Fruit fly (Drosophila melanogaster) whole organism, embryonic: ENCODE data around the gene Atpalpha.

Experiments used
- Awh ChIP-seq: fragments of 200-800 bp; sonication (Bioruptor generic); IDR thresholded peaks from 2 replicates; pipeline ENCODE4, ENCODE4 v1.3.6; 2022; ENCODE audit warnings: missing biosample characterization, missing genetic modification characterization
- Bdp1 ChIP-seq: fragments of 200-800 bp; sonication (Bioruptor generic); optimal IDR thresholded peaks from 3 replicates; lab custom pipeline; 2016; ENCODE audit warnings: missing biosample characterization, missing genetic modification characterization
- Blimp-1 ChIP-seq: fragments of 200-800 bp; sonication (Bioruptor generic); optimal IDR thresholded peaks from 3 replicates; lab custom pipeline; 2018; ENCODE audit warnings: missing biosample characterization, missing genetic modification characterization, mild to moderate bottlenecking, moderate library complexity, missing genetic modification reagents
- C15 ChIP-seq: fragments of 200-800 bp; sonication (Bioruptor generic); IDR thresholded peaks from 3 replicates; pipeline ENCODE4 v1.3.6; 2022; ENCODE audit warnings: missing biosample characterization, missing genetic modification characterization
- CG10147 ChIP-seq: fragments of 200-800 bp; sonication (Bioruptor generic); optimal IDR thresholded peaks from 2 replicates; lab custom pipeline; 2019; ENCODE audit warnings: missing biosample characterization, mild to moderate bottlenecking, missing genetic modification characterization, moderate library complexity
- CG10274 ChIP-seq: fragments of 200-800 bp; sonication (Bioruptor generic); optimal IDR thresholded peaks from 3 replicates; lab custom pipeline; 2017; ENCODE audit warnings: missing biosample characterization, mild to moderate bottlenecking, missing genetic modification characterization
- CG10654 ChIP-seq: fragments of 200-800 bp; sonication (Bioruptor generic); optimal IDR thresholded peaks from 2 replicates; lab custom pipeline; 2016; ENCODE audit warnings: missing biosample characterization, missing genetic modification characterization
- CG11695 ChIP-seq: fragments of 200-800 bp; sonication (Bioruptor generic); IDR thresholded peaks from 3 replicates; pipeline ENCODE4 v1.3.6; 2022; ENCODE audit warnings: missing biosample characterization, missing genetic modification characterization
- CG1233 ChIP-seq: fragments of 200-800 bp; sonication (Bioruptor generic); optimal IDR thresholded peaks from 4 replicates; lab custom pipeline; 2018; ENCODE audit warnings: missing biosample characterization, mild to moderate bottlenecking, missing genetic modification characterization
- CG1603 ChIP-seq: fragments of 200-800 bp; sonication (Bioruptor generic); optimal IDR thresholded peaks from 2 replicates; lab custom pipeline; 2019; ENCODE audit warnings: missing biosample characterization, mild to moderate bottlenecking, missing genetic modification characterization, moderate library complexity
- CG17385 ChIP-seq: fragments of 200-800 bp; sonication (Bioruptor generic); optimal IDR thresholded peaks from 3 replicates; lab custom pipeline; 2018; ENCODE audit warnings: missing biosample characterization, mild to moderate bottlenecking, missing genetic modification characterization
- CG2129 ChIP-seq: fragments of 200-800 bp; sonication (Bioruptor generic); IDR thresholded peaks from 2 replicates; pipeline ENCODE4 v1.3.6; 2022; ENCODE audit warnings: missing biosample characterization, missing genetic modification characterization; ENCODE audit not compliant: partially characterized antibody
- CG2199 ChIP-seq: fragments of 200-800 bp; sonication (Bioruptor generic); IDR thresholded peaks from 3 replicates; pipeline ENCODE4 v1.3.6; 2022; ENCODE audit warnings: missing biosample characterization, missing genetic modification characterization
- CG2875 ChIP-seq: fragments of 200-800 bp; sonication (Bioruptor generic); optimal IDR thresholded peaks from 2 replicates; lab custom pipeline; 2017; ENCODE audit warnings: missing biosample characterization, mild to moderate bottlenecking, missing genetic modification characterization, missing genetic modification reagents
- CG32532 ChIP-seq: fragments of 200-800 bp; sonication (Bioruptor generic); IDR thresholded peaks from 2 replicates; pipeline ENCODE4 v1.3.6; 2022; ENCODE audit warnings: missing biosample characterization, missing genetic modification characterization
- CG4820 ChIP-seq: fragments of 200-800 bp; sonication (Bioruptor generic); optimal IDR thresholded peaks from 3 replicates; lab custom pipeline; 2016; ENCODE audit warnings: missing biosample characterization, missing genetic modification characterization
- CG6683 ChIP-seq: fragments of 200-800 bp; sonication (Bioruptor generic); optimal IDR thresholded peaks from 2 replicates; lab custom pipeline; 2017; ENCODE audit warnings: missing biosample characterization, mild to moderate bottlenecking, missing genetic modification characterization, missing genetic modification reagents
- CG6813 ChIP-seq: fragments of 200-800 bp; sonication (Bioruptor generic); optimal IDR thresholded peaks from 2 replicates; lab custom pipeline; 2017; ENCODE audit warnings: missing biosample characterization, missing genetic modification characterization, mild to moderate bottlenecking, moderate library complexity, missing genetic modification reagents
- CG7987 ChIP-seq: fragments of 200-800 bp; sonication (Bioruptor generic); optimal IDR thresholded peaks from 2 replicates; lab custom pipeline; 2018; ENCODE audit warnings: missing biosample characterization, mild to moderate bottlenecking, missing genetic modification characterization, moderate library complexity
- CG8478 ChIP-seq: fragments of >200 bp; optimal IDR thresholded peaks from 2 replicates; lab custom pipeline; 2018
- Elba2 ChIP-seq: fragments of 200-800 bp; sonication (Bioruptor generic); optimal IDR thresholded peaks from 3 replicates; lab custom pipeline; 2016; ENCODE audit warnings: missing biosample characterization, missing genetic modification characterization
- Hr51 ChIP-seq, 2 experiments: fragments of 200-800 bp; sonication (Bioruptor generic); optimal IDR thresholded peaks; 2 replicates in 1 of 2; 3 replicates in 1 of 2; lab custom pipeline; 2016 to 2018; ENCODE audit warnings: missing biosample characterization in 2 of 2, missing genetic modification characterization in 2 of 2, mild to moderate bottlenecking in 1 of 2, moderate library complexity in 1 of 2
- Kr ChIP-seq: fragments of 200-800 bp; sonication (Bioruptor generic); optimal IDR thresholded peaks from 2 replicates; lab custom pipeline; 2017; ENCODE audit warnings: missing biosample characterization, mild to moderate bottlenecking, missing genetic modification characterization
- Usf ChIP-seq: fragments of 200-800 bp; sonication (Bioruptor generic); optimal IDR thresholded peaks from 2 replicates; lab custom pipeline; 2017; ENCODE audit warnings: missing genotype, missing biosample characterization, missing genetic modification characterization
- YL-1 ChIP-seq: fragments of 200-800 bp; sonication (Bioruptor generic); optimal IDR thresholded peaks from 3 replicates; lab custom pipeline; 2017; ENCODE audit warnings: missing biosample characterization, mild to moderate bottlenecking, missing genetic modification characterization
- bab2 ChIP-seq: fragments of 200-800 bp; sonication (Bioruptor generic); optimal IDR thresholded peaks from 2 replicates; lab custom pipeline; 2016; ENCODE audit warnings: missing biosample characterization, missing genetic modification characterization
- bbx ChIP-seq: fragments of 200-800 bp; sonication (Bioruptor generic); IDR thresholded peaks from 2 replicates; pipeline ENCODE4 v1.3.6; 2022; ENCODE audit warnings: missing biosample characterization, missing genetic modification characterization; ENCODE audit not compliant: partially characterized antibody
- bigmax ChIP-seq: fragments of 200-800 bp; sonication (Bioruptor generic); optimal IDR thresholded peaks from 2 replicates; lab custom pipeline; 2018; ENCODE audit warnings: missing biosample characterization, mild to moderate bottlenecking, missing genetic modification characterization
- chm ChIP-seq: fragments of 200-800 bp; sonication (Bioruptor generic); IDR thresholded peaks from 2 replicates; pipeline ENCODE4 v1.3.6; 2022; ENCODE audit warnings: missing biosample characterization, missing genetic modification characterization
- corto ChIP-seq: fragments of 200-800 bp; sonication (Bioruptor generic); optimal IDR thresholded peaks from 2 replicates; lab custom pipeline; 2016; ENCODE audit warnings: missing biosample characterization, mild to moderate bottlenecking, missing genetic modification characterization, moderate library complexity
- dysf ChIP-seq: fragments of 200-800 bp; sonication (Bioruptor generic); IDR thresholded peaks from 3 replicates; pipeline ENCODE4 v1.3.6; 2022; ENCODE audit warnings: missing biosample characterization, missing genetic modification characterization
- ems ChIP-seq: fragments of 200-800 bp; sonication (Bioruptor generic); optimal IDR thresholded peaks from 3 replicates; lab custom pipeline; 2016; ENCODE audit warnings: missing biosample characterization, missing genetic modification characterization
- esg ChIP-seq: fragments of 200-800 bp; sonication (Bioruptor generic); conservative IDR thresholded peaks from 2 replicates; pipeline ENCODE4 v1.3.6; 2022; ENCODE audit warnings: missing biosample characterization, missing genetic modification characterization
- ewg ChIP-seq: fragments of 200-800 bp; sonication (Bioruptor generic); optimal IDR thresholded peaks from 3 replicates; lab custom pipeline; 2017; ENCODE audit warnings: mild to moderate bottlenecking, missing biosample characterization, missing genetic modification reagents, missing genetic modification characterization
- fd102C ChIP-seq: fragments of 200-800 bp; sonication (Bioruptor generic); optimal IDR thresholded peaks from 2 replicates; lab custom pipeline; 2018; ENCODE audit warnings: missing biosample characterization, mild to moderate bottlenecking, missing genetic modification characterization, moderate library complexity
- h ChIP-seq: fragments of >200 bp; optimal IDR thresholded peaks from 2 replicates; lab custom pipeline; 2017
- her ChIP-seq: fragments of 200-800 bp; sonication (Bioruptor generic); optimal IDR thresholded peaks from 2 replicates; lab custom pipeline; 2016; ENCODE audit warnings: missing biosample characterization, missing genetic modification characterization
- ken ChIP-seq: fragments of 200-800 bp; sonication (Bioruptor generic); IDR thresholded peaks from 3 replicates; pipeline ENCODE4 v1.3.6; 2022; ENCODE audit warnings: missing biosample characterization, missing genetic modification characterization
- knrl ChIP-seq: fragments of 200-800 bp; sonication (Bioruptor generic); IDR thresholded peaks from 3 replicates; pipeline ENCODE4 v1.3.6; 2022; ENCODE audit warnings: missing biosample characterization, missing genetic modification characterization; ENCODE audit not compliant: partially characterized antibody
- luna ChIP-seq: fragments of 200-800 bp; sonication (Bioruptor generic); optimal IDR thresholded peaks from 2 replicates; lab custom pipeline; 2016; ENCODE audit warnings: missing biosample characterization, missing genetic modification characterization
- mirr ChIP-seq: fragments of 200-800 bp; sonication (Bioruptor generic); optimal IDR thresholded peaks from 3 replicates; lab custom pipeline; 2018; ENCODE audit warnings: missing biosample characterization, mild to moderate bottlenecking, missing genetic modification characterization
- pan ChIP-seq, 4 experiments: fragments of >200 bp in 3 of 4; fragments of 200-800 bp in 1 of 4; sonication (Bioruptor generic) in 1 of 4; optimal IDR thresholded peaks in 3 of 4; IDR thresholded peaks in 1 of 4; 2 replicates each; pipeline versions ENCODE4 v1.3.6 to Lab custom; 2017 to 2022; ENCODE audit warnings: missing biosample characterization in 2 of 4, missing genetic modification characterization in 2 of 4, mixed read lengths in 1 of 4
- prd ChIP-seq, 3 experiments: fragments of >200 bp in 2 of 3; fragments of 200-800 bp in 1 of 3; sonication (Bioruptor generic) in 1 of 3; optimal IDR thresholded peaks in 2 of 3; IDR thresholded peaks in 1 of 3; 2 replicates in 2 of 3; 3 replicates in 1 of 3; pipeline versions ENCODE4 v1.3.6 to Lab custom; 2017 to 2022; ENCODE audit warnings: missing biosample characterization in 1 of 3, missing genetic modification characterization in 1 of 3
- ranshi ChIP-seq: fragments of 200-800 bp; sonication (Bioruptor generic); IDR thresholded peaks from 2 replicates; pipeline ENCODE4 v1.3.6; 2022; ENCODE audit warnings: missing biosample characterization, missing genetic modification characterization
- so ChIP-seq: fragments of 200-800 bp; sonication (Bioruptor generic); IDR thresholded peaks from 3 replicates; pipeline ENCODE4 v1.3.6; 2022; ENCODE audit warnings: missing biosample characterization, missing genetic modification characterization
- wdn ChIP-seq: fragments of 200-800 bp; sonication (Bioruptor generic); IDR thresholded peaks from 2 replicates; pipeline ENCODE4 v1.3.6; 2022; ENCODE audit warnings: missing biosample characterization, missing genetic modification characterization
- yki ChIP-seq: fragments of >200 bp; optimal IDR thresholded peaks from 3 replicates; lab custom pipeline; 2018

The Atpalpha gene

dm6 chr3R:20949175-20949748, 748 bp downstream of the Atpalpha start (continued):
- TF ChIP-seq Bdp1 (GFP tag; lab: Kevin White, UChicago) (no peak), CG2875 (GFP tag; lab: Kevin White, UChicago) (no peak), CG4820 (GFP tag; lab: Kevin White, UChicago) (no peak), CG10147 (GFP tag; lab: Kevin White, UChicago) (no peak), ken (GFP tag; lab: Robert Waterston, UW) (no peak), yki (peak; percentile 45), C15 (GFP tag; lab: Robert Waterston, UW) (no peak), Hr51 (GFP tag; optimal IDR thresholded peaks at IDR 0.05; lab: Kevin White, UChicago) (peak in 1 of 2 experiments; percentile 4), ewg (GFP tag; lab: Kevin White, UChicago) (peak; percentile 95), so (GFP tag; lab: Robert Waterston, UW) (no peak), h (lab: Kevin White, UChicago) (no peak), Elba2 (peak; percentile 81), ranshi (GFP tag; lab: Robert Waterston, UW) (no peak), ems (no peak), CG6813 (no peak), CG17385 (GFP tag; lab: Kevin White, UChicago) (peak; percentile 23), Kr (GFP tag; lab: Kevin White, UChicago) (no peak), chm (GFP tag; lab: Robert Waterston, UW) (no peak), CG2129 (no peak), bab2 (GFP tag; lab: Kevin White, UChicago) (no peak), CG6683 (GFP tag; lab: Kevin White, UChicago) (no peak), YL-1 (GFP tag; lab: Kevin White, UChicago) (peak; percentile 19), prd (optimal IDR thresholded peaks at IDR 0.05; lab: Kevin White, UChicago) (no peak), prd (GFP tag; IDR thresholded peaks at IDR 0.05; lab: Robert Waterston, UW) (no peak), her (GFP tag; lab: Kevin White, UChicago) (no peak), mirr (GFP tag; lab: Kevin White, UChicago) (no peak), Blimp-1 (peak; percentile 70), knrl (GFP tag; lab: Robert Waterston, UW) (no peak)
- TF ChIP-seq, all 482 proteins: peak for 21

- TF ChIP-seq CG8478 (no peak), dysf (GFP tag; lab: Robert Waterston, UW) (peak; percentile 8; the same call in 1 of the 3 replicates), CG11695 (GFP tag; lab: Robert Waterston, UW) (0 out of 3 replicates have a peak, but pooled peaks have one; percentile 31), pan (optimal IDR thresholded peaks at IDR 0.05; lab: Kevin White, UChicago) (no peak), pan (GFP tag; optimal IDR thresholded peaks at IDR 0.05 in 1 of 2, IDR thresholded peaks at IDR 0.05 in 1 of 2) (no peak), CG32532 (no peak), so (GFP tag; lab: Robert Waterston, UW) (no peak), luna (GFP tag; lab: Kevin White, UChicago) (no peak), esg (GFP tag; lab: Robert Waterston, UW) (no peak), bigmax (GFP tag; lab: Kevin White, UChicago) (no peak), fd102C (no peak), bbx (peak; percentile 29; the same call in 1 of the 2 replicates), Awh (GFP tag; lab: Robert Waterston, UW) (no peak), CG7987 (GFP tag; lab: Kevin White, UChicago) (no peak), h (lab: Kevin White, UChicago) (no peak), corto (GFP tag; lab: Kevin White, UChicago) (no peak), Usf (peak; percentile 4), CG2199 (GFP tag; lab: Robert Waterston, UW) (no peak; the same call in 2 of the 3 replicates), wdn (GFP tag; lab: Robert Waterston, UW) (no peak), CG10274 (no peak), CG1603 (tag; lab: Kevin White, UChicago) (no peak), ranshi (GFP tag; lab: Robert Waterston, UW) (peak; percentile 3; the same call in 1 of the 2 replicates), CG10654 (no peak), CG1233 (GFP tag; lab: Kevin White, UChicago) (peak; percentile 33)
Observed at dm6 chr3R:20949749-20950676, 1.5 kb downstream of the Atpalpha start.
